Fruit fly (Drosophila melanogaster) whole organism, embryonic: Measurements from ENCODE around the gene Fkbp59.
A peak's percentile ranks its signal among the peaks of the same experiment; 100 is the strongest.

ENCODE experiments used
- B-H1 ChIP-seq: fragments of 200-800 bp; sonication (Bioruptor generic); IDR thresholded peaks from 3 replicates; pipeline ENCODE4 v1.3.6; 2022; ENCODE audit warnings: missing biosample characterization, missing genetic modification characterization
- BEAF-32 ChIP-seq: fragments of 200-800 bp; sonication (Bioruptor generic); optimal IDR thresholded peaks from 3 replicates; lab custom pipeline; 2017; ENCODE audit warnings: missing biosample characterization, missing genetic modification characterization, mild to moderate bottlenecking, moderate library complexity, missing genetic modification reagents
- C15 ChIP-seq: fragments of 200-800 bp; sonication (Bioruptor generic); IDR thresholded peaks from 3 replicates; pipeline ENCODE4 v1.3.6; 2022; ENCODE audit warnings: missing biosample characterization, missing genetic modification characterization
- CG10267 ChIP-seq: fragments of 200-800 bp; sonication (Bioruptor generic); optimal IDR thresholded peaks from 2 replicates; lab custom pipeline; 2018; ENCODE audit warnings: missing biosample characterization, mild to moderate bottlenecking, missing genetic modification characterization, moderate library complexity
- CG10274 ChIP-seq: fragments of 200-800 bp; sonication (Bioruptor generic); optimal IDR thresholded peaks from 3 replicates; lab custom pipeline; 2017; ENCODE audit warnings: missing biosample characterization, mild to moderate bottlenecking, missing genetic modification characterization
- CG13296 ChIP-seq: fragments of 200-800 bp; sonication (Bioruptor generic); optimal IDR thresholded peaks from 3 replicates; lab custom pipeline; 2018; ENCODE audit warnings: missing biosample characterization, mild to moderate bottlenecking, missing genetic modification characterization
- CG13624 ChIP-seq: fragments of 200-800 bp; sonication (Bioruptor generic); optimal IDR thresholded peaks from 2 replicates; lab custom pipeline; 2016; ENCODE audit warnings: missing biosample characterization, missing genetic modification characterization
- CG14014 ChIP-seq: fragments of 200-800 bp; sonication (Bioruptor generic); IDR thresholded peaks from 2 replicates; pipeline ENCODE4 v1.3.6; 2022; ENCODE audit warnings: missing biosample characterization, missing genetic modification characterization
- CG15514 ChIP-seq: fragments of 200-800 bp; sonication (Bioruptor generic); optimal IDR thresholded peaks from 3 replicates; lab custom pipeline; 2017; ENCODE audit warnings: missing biosample characterization, missing genetic modification characterization, mild to moderate bottlenecking, moderate library complexity, missing genetic modification reagents
- CG17385 ChIP-seq: fragments of 200-800 bp; sonication (Bioruptor generic); optimal IDR thresholded peaks from 3 replicates; lab custom pipeline; 2018; ENCODE audit warnings: missing biosample characterization, mild to moderate bottlenecking, missing genetic modification characterization
- CG18599 ChIP-seq: fragments of 200-800 bp; sonication (Bioruptor generic); optimal IDR thresholded peaks from 3 replicates; lab custom pipeline; 2017; ENCODE audit warnings: missing biosample characterization, missing genetic modification characterization, mild to moderate bottlenecking, moderate library complexity, missing genetic modification reagents
- CG7372 ChIP-seq: fragments of 200-800 bp; sonication (Bioruptor generic); IDR thresholded peaks from 2 replicates; pipeline ENCODE4 v1.3.6; 2022; ENCODE audit warnings: missing biosample characterization, missing genetic modification characterization
- CG9932 ChIP-seq: fragments of 200-800 bp; sonication (Bioruptor generic); IDR thresholded peaks from 2 replicates; pipeline ENCODE4 v1.3.6; 2022; ENCODE audit warnings: missing biosample characterization, missing genetic modification characterization
- CkIIα-i1 ChIP-seq: fragments of 200-800 bp; sonication (Bioruptor generic); IDR thresholded peaks from 2 replicates; pipeline ENCODE4 v1.3.6; 2022; ENCODE audit warnings: missing biosample characterization, missing genetic modification characterization
- Dip3 ChIP-seq: fragments of 200-800 bp; sonication (Bioruptor generic); optimal IDR thresholded peaks from 3 replicates; lab custom pipeline; 2016; ENCODE audit warnings: missing biosample characterization, missing genetic modification characterization
- Doc3 ChIP-seq: fragments of 200-800 bp; sonication (Bioruptor generic); IDR thresholded peaks from 3 replicates; pipeline ENCODE4 v1.3.6; 2022; ENCODE audit warnings: missing biosample characterization, missing genetic modification characterization; ENCODE audit not compliant: partially characterized antibody
- MBD-R2 ChIP-seq: fragments of 200-800 bp; sonication (Bioruptor generic); IDR thresholded peaks from 2 replicates; pipeline ENCODE4 v1.3.6; 2022; ENCODE audit warnings: missing biosample characterization, missing genetic modification characterization
- Max ChIP-seq: fragments of 200-800 bp; sonication (Bioruptor generic); optimal IDR thresholded peaks from 2 replicates; lab custom pipeline; 2016; ENCODE audit warnings: missing biosample characterization, mild to moderate bottlenecking, missing genetic modification characterization
- Neu2 ChIP-seq: fragments of 200-800 bp; sonication (Bioruptor generic); optimal IDR thresholded peaks from 3 replicates; lab custom pipeline; 2016; ENCODE audit warnings: missing biosample characterization, missing genetic modification characterization, borderline replicate concordance
- Rfx ChIP-seq: fragments of 200-800 bp; sonication (Bioruptor generic); IDR thresholded peaks from 2 replicates; pipeline ENCODE4 v1.3.6; 2022; ENCODE audit warnings: missing biosample characterization, missing genetic modification characterization
- Side ChIP-seq: fragments of 200-800 bp; sonication (Bioruptor generic); optimal IDR thresholded peaks from 2 replicates; lab custom pipeline; 2016; ENCODE audit warnings: missing biosample characterization, missing genetic modification characterization
- ab ChIP-seq: fragments of 200-800 bp; sonication (Bioruptor generic); optimal IDR thresholded peaks from 2 replicates; lab custom pipeline; 2016; ENCODE audit warnings: missing biosample characterization, missing genetic modification characterization
- ac ChIP-seq: fragments of 200-800 bp; sonication (Bioruptor generic); optimal IDR thresholded peaks from 3 replicates; lab custom pipeline; 2017; ENCODE audit warnings: missing biosample characterization, mild to moderate bottlenecking, missing genetic modification characterization
- al ChIP-seq: fragments of 200-800 bp; sonication (Bioruptor generic); IDR thresholded peaks from 2 replicates; pipeline ENCODE4 v1.3.6; 2022; ENCODE audit warnings: missing biosample characterization, missing genetic modification characterization
- ase ChIP-seq: fragments of 200-800 bp; sonication (Bioruptor generic); IDR thresholded peaks from 3 replicates; pipeline ENCODE4 v1.3.6; 2022; ENCODE audit warnings: missing biosample characterization, missing genetic modification characterization
- ash1 ChIP-seq: fragments of 200-800 bp; sonication (Bioruptor generic); optimal IDR thresholded peaks from 2 replicates; lab custom pipeline; 2018; ENCODE audit warnings: missing biosample characterization, mild to moderate bottlenecking, missing genetic modification characterization
- cg ChIP-seq: fragments of 200-800 bp; sonication (Bioruptor generic); optimal IDR thresholded peaks from 3 replicates; lab custom pipeline; 2019; ENCODE audit warnings: missing biosample characterization, mild to moderate bottlenecking, missing genetic modification characterization, moderate library complexity
- chinmo ChIP-seq: fragments of 200-800 bp; sonication (Bioruptor generic); IDR thresholded peaks from 4 replicates; pipeline ENCODE4 v1.3.6; 2022; ENCODE audit warnings: missing biosample characterization, missing genetic modification characterization; ENCODE audit not compliant: partially characterized antibody
- ci ChIP-seq: fragments of 200-800 bp; sonication (Bioruptor generic); IDR thresholded peaks from 3 replicates; pipeline ENCODE4 v1.3.6; 2022; ENCODE audit warnings: missing biosample characterization, missing genetic modification characterization
- dm ChIP-seq: fragments of 200-800 bp; sonication (Bioruptor generic); optimal IDR thresholded peaks from 3 replicates; lab custom pipeline; 2016; ENCODE audit warnings: missing biosample characterization, missing genetic modification characterization
- eyg ChIP-seq: fragments of 200-800 bp; sonication (Bioruptor generic); optimal IDR thresholded peaks from 3 replicates; lab custom pipeline; 2016; ENCODE audit warnings: missing biosample characterization, missing genetic modification characterization
- ind ChIP-seq: fragments of 200-800 bp; sonication (Bioruptor generic); optimal IDR thresholded peaks from 3 replicates; lab custom pipeline; 2016; ENCODE audit warnings: missing biosample characterization, missing genetic modification characterization
- kni ChIP-seq: fragments of 200-800 bp; sonication (Bioruptor generic); optimal IDR thresholded peaks from 3 replicates; lab custom pipeline; 2017; ENCODE audit warnings: mild to moderate bottlenecking, missing biosample characterization, missing genetic modification reagents, missing genetic modification characterization
- lbe ChIP-seq: fragments of 200-800 bp; sonication (Bioruptor generic); optimal IDR thresholded peaks from 2 replicates; lab custom pipeline; 2016; ENCODE audit warnings: missing biosample characterization, mild to moderate bottlenecking, missing genetic modification characterization
- lilli ChIP-seq: fragments of 200-800 bp; sonication (Bioruptor generic); optimal IDR thresholded peaks from 3 replicates; lab custom pipeline; 2016; ENCODE audit warnings: missing biosample characterization, missing genetic modification characterization
- mirr ChIP-seq: fragments of 200-800 bp; sonication (Bioruptor generic); optimal IDR thresholded peaks from 3 replicates; lab custom pipeline; 2018; ENCODE audit warnings: missing biosample characterization, mild to moderate bottlenecking, missing genetic modification characterization
- pb ChIP-seq: fragments of 200-800 bp; sonication (Bioruptor generic); optimal IDR thresholded peaks from 3 replicates; lab custom pipeline; 2016; ENCODE audit warnings: missing biosample characterization, missing genetic modification characterization
- peb ChIP-seq: fragments of 200-800 bp; sonication (Bioruptor generic); IDR thresholded peaks from 2 replicates; pipeline ENCODE4 v1.3.6; 2022; ENCODE audit warnings: missing biosample characterization, missing genetic modification characterization
- phol ChIP-seq: fragments of 200-800 bp; sonication (Bioruptor generic); optimal IDR thresholded peaks from 3 replicates; lab custom pipeline; 2018; ENCODE audit warnings: missing biosample characterization, mild to moderate bottlenecking, missing genetic modification characterization, moderate library complexity
- pros ChIP-seq: fragments of 200-800 bp; sonication (Bioruptor generic); optimal IDR thresholded peaks from 3 replicates; lab custom pipeline; 2019; ENCODE audit warnings: missing biosample characterization, mild to moderate bottlenecking, missing genetic modification characterization, moderate library complexity
- pum ChIP-seq: fragments of 200-800 bp; sonication (Bioruptor generic); optimal IDR thresholded peaks from 2 replicates; lab custom pipeline; 2016; ENCODE audit warnings: missing biosample characterization, missing genetic modification characterization
- sc ChIP-seq, 3 experiments: fragments of >200 bp in 2 of 3; fragments of 200-800 bp in 1 of 3; sonication (Bioruptor generic) in 1 of 3; optimal IDR thresholded peaks; 2 replicates in 2 of 3; 3 replicates in 1 of 3; lab custom pipeline; 2017; ENCODE audit warnings: mild to moderate bottlenecking in 1 of 3, missing biosample characterization in 1 of 3, missing genetic modification characterization in 1 of 3, missing genetic modification reagents in 1 of 3
- sisA ChIP-seq: fragments of 200-800 bp; sonication (Bioruptor generic); IDR thresholded peaks from 2 replicates; pipeline ENCODE4 v1.3.6; 2022; ENCODE audit warnings: missing biosample characterization, missing genetic modification characterization
- slou ChIP-seq: fragments of 200-800 bp; sonication (Bioruptor generic); optimal IDR thresholded peaks from 3 replicates; lab custom pipeline; 2016; ENCODE audit warnings: missing biosample characterization, missing genetic modification characterization
- toy ChIP-seq: fragments of 200-800 bp; sonication (Bioruptor generic); IDR thresholded peaks from 2 replicates; pipeline ENCODE4 v1.3.6; 2022; ENCODE audit warnings: missing biosample characterization, missing genetic modification characterization
- trem ChIP-seq: fragments of 200-800 bp; optimal IDR thresholded peaks from 3 replicates; lab custom pipeline; 2019; ENCODE audit warnings: missing biosample characterization, mild to moderate bottlenecking, missing genetic modification characterization, moderate library complexity
- trh ChIP-seq: fragments of 200-800 bp; sonication (Bioruptor generic); optimal IDR thresholded peaks from 2 replicates; lab custom pipeline; 2016; ENCODE audit warnings: missing biosample characterization, missing genetic modification characterization
- unc-4 ChIP-seq: fragments of 200-800 bp; sonication (Bioruptor generic); IDR thresholded peaks from 2 replicates; pipeline ENCODE4 v1.3.6; 2022; ENCODE audit warnings: missing biosample characterization, missing genetic modification characterization; ENCODE audit not compliant: partially characterized antibody
- vnd ChIP-seq: fragments of 200-800 bp; sonication (Bioruptor generic); IDR thresholded peaks from 3 replicates; pipeline ENCODE4 v1.3.6; 2022; ENCODE audit warnings: missing biosample characterization, missing genetic modification characterization; ENCODE audit not compliant: partially characterized antibody

Fkbp59 gene

dm6 chr2L:9907320-9908256, 19.8 kb downstream of the Fkbp59 start (continued):
- TF ChIP-seq slou (GFP tag; lab: Kevin White, UChicago) (no peak), CG15514 (GFP tag; lab: Kevin White, UChicago) (no peak), cg (GFP tag; lab: Kevin White, UChicago) (peak; percentile 85), CG10267 (tag; lab: Kevin White, UChicago) (no peak), pb (GFP tag; lab: Kevin White, UChicago) (peak; percentile 11), chinmo (GFP tag; lab: Robert Waterston, UW) (peak; percentile 96), al (GFP tag; lab: Robert Waterston, UW) (no peak), CkIIα-i1 (no peak), CG9932 (GFP tag; lab: Robert Waterston, UW) (no peak), ac (GFP tag; lab: Kevin White, UChicago) (no peak), lilli (GFP tag; lab: Kevin White, UChicago) (no peak), Doc3 (GFP tag; lab: Robert Waterston, UW) (no peak), toy (GFP tag; lab: Robert Waterston, UW) (no peak), ash1 (GFP tag; lab: Kevin White, UChicago) (no peak), pros (GFP tag; lab: Kevin White, UChicago) (no peak), peb (GFP tag; lab: Robert Waterston, UW) (no peak), Rfx (GFP tag; lab: Robert Waterston, UW) (no peak), ab (GFP tag; lab: Kevin White, UChicago) (no peak), mirr (GFP tag; lab: Kevin White, UChicago) (peak; percentile 42), CG17385 (no peak), CG7372 (peak; percentile 96), vnd (GFP tag; lab: Robert Waterston, UW) (no peak), trem (tag; lab: Kevin White, UChicago) (no peak), eyg (no peak), sc (optimal IDR thresholded peaks at IDR 0.05; lab: Kevin White, UChicago) (no peak), sc (GFP tag; optimal IDR thresholded peaks at IDR 0.05; lab: Kevin White, UChicago) (no peak), BEAF-32 (no peak), pum (GFP tag; lab: Kevin White, UChicago) (no peak), ase (no peak), CG13296 (GFP tag; lab: Kevin White, UChicago) (no peak), kni (GFP tag; lab: Kevin White, UChicago) (peak; percentile 27), phol (tag; lab: Kevin White, UChicago) (no peak), CG10274 (GFP tag; lab: Kevin White, UChicago) (no peak), Side (no peak), ind (GFP tag; lab: Kevin White, UChicago) (no peak), CG18599 (GFP tag; lab: Kevin White, UChicago) (no peak), lbe (GFP tag; lab: Kevin White, UChicago) (no peak), Dip3 (no peak), Neu2 (GFP tag; lab: Kevin White, UChicago) (no peak), B-H1 (GFP tag; lab: Robert Waterston, UW) (no peak), C15 (GFP tag; lab: Robert Waterston, UW) (no peak), ci (peak; percentile 37; the same call in 2 of the 3 replicates), sisA (GFP tag; lab: Robert Waterston, UW) (no peak), Max (no peak), CG14014 (GFP tag; lab: Robert Waterston, UW) (no peak), MBD-R2 (peak; percentile 20; the same call in 1 of the 2 replicates), CG13624 (GFP tag; lab: Kevin White, UChicago) (peak; percentile 2), trh (GFP tag; lab: Kevin White, UChicago) (no peak), dm (GFP tag; lab: Kevin White, UChicago) (no peak), unc-4 (no peak)
